Worm (Caenorhabditis elegans) whole organism, L4 larva: ENCODE measurements around the gene math-49.
"Not testable (repeated sequence)": the region's sequence is repeated elsewhere in the genome, so short reads cannot be mapped to it uniquely, and the experiment has no call there.

Source experiments
- D1046.2 ChIP-seq: fragments of 200-800 bp; sonication (Bioruptor generic); IDR thresholded peaks from 2 replicates; pipeline ENCODE4 v1.3.6; 2022; ENCODE audit warnings: missing genetic modification characterization, missing compliant biosample characterization
- F10B5.3 ChIP-seq: sonication (generic microtip); optimal IDR thresholded peaks from 2 replicates; lab custom pipeline; 2016; ENCODE audit warnings: mild to moderate bottlenecking, missing genetic modification characterization, missing compliant biosample characterization
- T20F7.1 ChIP-seq: fragments of 200-800 bp; sonication (Bioruptor generic); optimal IDR thresholded peaks from 2 replicates; lab custom pipeline; 2018; ENCODE audit warnings: mild to moderate bottlenecking, missing genetic modification characterization, missing compliant biosample characterization
- Y48G9A.11 ChIP-seq: fragments of 200-800 bp; sonication (Bioruptor generic); IDR thresholded peaks from 2 replicates; pipeline ENCODE4 v1.3.6; 2022; ENCODE audit warnings: missing genetic modification reagents, missing genetic modification characterization, missing compliant biosample characterization
- Y75B8A.6 ChIP-seq: fragments of 200-800 bp; sonication (Bioruptor generic); IDR thresholded peaks from 2 replicates; pipeline ENCODE4 v1.3.6; 2022; ENCODE audit warnings: missing genetic modification reagents, missing genetic modification characterization, missing compliant biosample characterization
- ZK337.2 ChIP-seq: fragments of 200-800 bp; sonication (Bioruptor generic); IDR thresholded peaks from 2 replicates; pipeline ENCODE4 v1.3.6; 2022; ENCODE audit warnings: missing genetic modification reagents, missing genetic modification characterization, missing compliant biosample characterization
- ZK546.5 ChIP-seq, 2 experiments: sonication (generic microtip); optimal IDR thresholded peaks; 2 replicates each; lab custom pipeline; 2017; ENCODE audit warnings: missing biosample characterization in 2 of 2, missing genetic modification characterization in 2 of 2
- ceh-28 ChIP-seq: fragments of 150-350 bp; optimal IDR thresholded peaks from 2 replicates; lab custom pipeline; 2014; ENCODE audit warnings: missing biosample characterization, missing genetic modification reagents, missing genetic modification characterization
- ceh-44 ChIP-seq: fragments of 200-800 bp; sonication (Bioruptor generic); IDR thresholded peaks from 2 replicates; pipeline ENCODE4 v1.3.6; 2022; ENCODE audit warnings: missing genetic modification reagents, missing genetic modification characterization, missing compliant biosample characterization
- daf-16 ChIP-seq, 3 experiments: sonication (generic microtip); optimal IDR thresholded peaks; 2 replicates each; lab custom pipeline; 2016 to 2017; ENCODE audit warnings: missing genetic modification characterization in 3 of 3, missing genetic modification reagents in 3 of 3, mild to moderate bottlenecking in 2 of 3, missing compliant biosample characterization in 2 of 3, missing biosample characterization in 1 of 3, moderate library complexity in 1 of 3
- dmd-9 ChIP-seq: fragments of 200-800 bp; sonication (Bioruptor generic); IDR thresholded peaks from 2 replicates; pipeline ENCODE4 v1.3.6; 2022; ENCODE audit warnings: missing genetic modification reagents, missing genetic modification characterization, missing compliant biosample characterization
- dve-1 ChIP-seq: sonication (generic microtip); optimal IDR thresholded peaks from 2 replicates; lab custom pipeline; 2017; ENCODE audit warnings: antibody characterized with exemption, mild to moderate bottlenecking, missing genetic modification characterization, missing compliant biosample characterization; ENCODE audit not compliant: insufficient read depth
- gei-8 ChIP-seq: fragments of 200-800 bp; sonication (Bioruptor generic); optimal IDR thresholded peaks from 2 replicates; lab custom pipeline; 2018; ENCODE audit warnings: mild to moderate bottlenecking, missing genetic modification characterization, missing compliant biosample characterization
- hlh-11 ChIP-seq: fragments of 200-800 bp; sonication (Bioruptor generic); optimal IDR thresholded peaks from 2 replicates; lab custom pipeline; 2018; ENCODE audit warnings: mild to moderate bottlenecking, missing genetic modification characterization, missing compliant biosample characterization
- lin-13 ChIP-seq: fragments of 150-350 bp; optimal IDR thresholded peaks from 2 replicates; lab custom pipeline; 2014; ENCODE audit warnings: missing biosample characterization, missing genetic modification reagents, missing genetic modification characterization
- lin-38 ChIP-seq: fragments of 200-800 bp; sonication (Bioruptor generic); IDR thresholded peaks from 2 replicates; pipeline ENCODE4 v1.3.6; 2022; ENCODE audit warnings: missing genetic modification reagents, missing genetic modification characterization, missing compliant biosample characterization
- lir-3 ChIP-seq: sonication (generic microtip); optimal IDR thresholded peaks from 2 replicates; lab custom pipeline; 2016; ENCODE audit warnings: mild to moderate bottlenecking, missing genetic modification characterization, missing compliant biosample characterization
- lsy-2 ChIP-seq, 2 experiments: fragments of 150-350 bp in 1 of 2; sonication (generic microtip) in 1 of 2; optimal IDR thresholded peaks; 2 replicates each; lab custom pipeline; 2014 to 2017; ENCODE audit warnings: missing biosample characterization in 2 of 2, missing genetic modification characterization in 2 of 2
- mdt-29 ChIP-seq: fragments of 200-800 bp; sonication (Bioruptor generic); IDR thresholded peaks from 2 replicates; pipeline ENCODE4 v1.3.6; 2022; ENCODE audit warnings: missing genetic modification reagents, missing genetic modification characterization, missing compliant biosample characterization
- mxl-3 ChIP-seq: fragments of 200-800 bp; sonication (Bioruptor generic); optimal IDR thresholded peaks from 2 replicates; lab custom pipeline; 2018; ENCODE audit warnings: mild to moderate bottlenecking, missing genetic modification characterization, missing compliant biosample characterization
- nhr-10 ChIP-seq: fragments of 150-350 bp; optimal IDR thresholded peaks from 2 replicates; lab custom pipeline; 2014; ENCODE audit warnings: missing biosample characterization, missing genetic modification characterization
- nhr-11 ChIP-seq: fragments of 150-350 bp; optimal IDR thresholded peaks from 2 replicates; lab custom pipeline; 2014; ENCODE audit warnings: missing biosample characterization, missing genetic modification characterization
- nhr-111 ChIP-seq: fragments of 200-800 bp; sonication (Bioruptor generic); optimal IDR thresholded peaks from 2 replicates; lab custom pipeline; 2018; ENCODE audit warnings: mild to moderate bottlenecking, missing genetic modification characterization, missing compliant biosample characterization
- nhr-25 ChIP-seq: sonication (generic microtip); optimal IDR thresholded peaks from 2 replicates; lab custom pipeline; 2017; ENCODE audit warnings: missing genetic modification characterization, mild to moderate bottlenecking, missing compliant biosample characterization, antibody characterized with exemption, moderate library complexity, borderline replicate concordance; ENCODE audit not compliant: insufficient read depth
- nhr-28 ChIP-seq: fragments of 150-350 bp; optimal IDR thresholded peaks from 2 replicates; lab custom pipeline; 2014; ENCODE audit warnings: missing biosample characterization, missing genetic modification characterization
- nhr-6 ChIP-seq: fragments of 150-350 bp; optimal IDR thresholded peaks from 2 replicates; lab custom pipeline; 2014; ENCODE audit warnings: missing biosample characterization, missing genetic modification characterization
- php-3 ChIP-seq: fragments of 200-800 bp; sonication (Bioruptor generic); IDR thresholded peaks from 2 replicates; pipeline ENCODE4 v1.3.6; 2022; ENCODE audit warnings: missing genetic modification reagents, missing genetic modification characterization, missing compliant biosample characterization
- pqm-1 ChIP-seq: sonication (generic microtip); optimal IDR thresholded peaks from 2 replicates; lab custom pipeline; 2017; ENCODE audit warnings: missing biosample characterization, missing genetic modification characterization
- sdz-12 ChIP-seq: fragments of 200-800 bp; sonication (Bioruptor generic); optimal IDR thresholded peaks from 2 replicates; lab custom pipeline; 2018; ENCODE audit warnings: mild to moderate bottlenecking, missing genetic modification characterization, missing compliant biosample characterization
- set-16 ChIP-seq: fragments of 200-800 bp; sonication (Bioruptor generic); IDR thresholded peaks from 2 replicates; pipeline ENCODE4 v1.3.6; 2022; ENCODE audit warnings: missing genetic modification reagents, missing genetic modification characterization, missing compliant biosample characterization
- spr-1 ChIP-seq: sonication (generic microtip); optimal IDR thresholded peaks from 2 replicates; lab custom pipeline; 2016; ENCODE audit warnings: mild to moderate bottlenecking, missing genetic modification characterization, missing compliant biosample characterization
- spr-3 ChIP-seq: fragments of 200-800 bp; sonication (Bioruptor generic); optimal IDR thresholded peaks from 2 replicates; lab custom pipeline; 2018; ENCODE audit warnings: mild to moderate bottlenecking, missing genetic modification characterization, missing compliant biosample characterization
- unc-130 ChIP-seq: sonication (generic microtip); optimal IDR thresholded peaks from 2 replicates; lab custom pipeline; 2016; ENCODE audit warnings: missing genetic modification reagents, missing genetic modification characterization, missing compliant biosample characterization
- unc-39 ChIP-seq: sonication (generic microtip); optimal IDR thresholded peaks from 2 replicates; lab custom pipeline; 2017; ENCODE audit warnings: missing biosample characterization, missing genetic modification characterization
- unc-62 ChIP-seq, 3 experiments: fragments of 150-350 bp in 1 of 3; sonication (generic microtip); optimal IDR thresholded peaks in 2 of 3; peaks in 1 of 3; 1 replicate in 1 of 3; 2 replicates in 2 of 3; lab custom pipeline; 2014 to 2017; ENCODE audit warnings: missing biosample characterization in 3 of 3, missing genetic modification characterization in 3 of 3, missing genetic modification reagents in 3 of 3, missing genotype in 1 of 3
- zag-1 ChIP-seq: fragments of 150-350 bp; optimal IDR thresholded peaks from 2 replicates; lab custom pipeline; 2014; ENCODE audit warnings: missing biosample characterization, missing genetic modification characterization
- zfp-2 ChIP-seq: sonication (generic microtip); optimal IDR thresholded peaks from 2 replicates; lab custom pipeline; 2016; ENCODE audit warnings: mild to moderate bottlenecking, missing genetic modification characterization, missing compliant biosample characterization
- zip-11 ChIP-seq: fragments of 200-800 bp; sonication (Bioruptor generic); IDR thresholded peaks from 2 replicates; pipeline ENCODE4 v1.3.6; 2022; ENCODE audit warnings: missing genetic modification characterization, missing compliant biosample characterization
- zip-2 ChIP-seq: fragments of 150-350 bp; optimal IDR thresholded peaks from 2 replicates; lab custom pipeline; 2014; ENCODE audit warnings: missing biosample characterization, missing genetic modification characterization
- ztf-11 ChIP-seq: fragments of 150-350 bp; optimal IDR thresholded peaks from 2 replicates; lab custom pipeline; 2014; ENCODE audit warnings: missing biosample characterization, missing genetic modification characterization

Gene math-49

ce11 chrII:1955568-1955967, at the start of gene math-49:
Gene math-49, minus strand, starts transcription at chrII:1955668.
- TF ChIP-seq mdt-29 (GFP tag; lab: Robert Waterston, UW); ZK337.2 (GFP tag; lab: Robert Waterston, UW); nhr-11 (tag; lab: Kevin White, UChicago): not testable (repeated sequence)

- TF ChIP-seq T20F7.1 (GFP tag; lab: Kevin White, UChicago); sdz-12; zip-11 (GFP tag; lab: Robert Waterston, UW): not testable (repeated sequence)
Measured at ce11 chrII:2000720-2001119, 45.3 kb upstream of the math-49 start, which contains the start of gene ceh-84. Gene ceh-84, minus strand, starts transcription at chrII:2000820.

ce11 chrII:1998561-1998960, 43.1 kb upstream of the math-49 start, which contains the start of gene math-19:
Gene math-19, plus strand, starts transcription at chrII:1998861.
- not testable (repeated sequence) for TF ChIP-seq daf-16 (GFP tag; optimal IDR thresholded peaks at IDR 0.05; lab: Kevin White, UChicago); daf-16 (tag; optimal IDR thresholded peaks at IDR 0.05; lab: Kevin White, UChicago); ZK546.5 (tag; optimal IDR thresholded peaks at IDR 0.05; lab: Kevin White, UChicago); lsy-2 (tag; optimal IDR thresholded peaks at IDR 0.05; lab: Kevin White, UChicago)

DNA sequence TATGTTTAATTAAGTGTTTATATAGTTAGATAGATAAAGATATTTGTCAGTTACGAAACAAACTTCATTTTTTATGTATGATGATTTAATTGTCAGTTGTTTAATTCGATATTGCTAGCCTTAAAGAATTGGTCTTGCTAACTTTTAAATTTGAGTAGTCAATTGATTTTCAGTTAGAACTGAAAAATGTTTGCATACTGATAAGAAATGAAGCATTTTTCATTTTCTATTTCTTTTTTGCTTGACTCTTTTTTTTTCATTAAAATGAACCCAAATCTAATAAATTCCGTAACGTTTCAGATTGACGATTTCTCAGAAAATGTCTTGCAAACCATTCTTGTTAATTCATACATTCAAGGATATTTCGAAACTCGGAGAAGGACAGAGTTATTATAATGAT, 40.8 kb upstream of the math-49 start, which contains the start of gene math-20:
math-20 (plus strand) TSS at position 301 of the 400 bp plus-strand sequence.
- TF ChIP-seq nhr-111 (GFP tag; lab: Kevin White, UChicago) (no peak), mxl-3 (GFP tag; lab: Kevin White, UChicago) (no peak), ceh-44 (no peak), gei-8 (GFP tag; lab: Kevin White, UChicago) (no peak), spr-3 (GFP tag; lab: Kevin White, UChicago) (no peak), ZK337.2 (GFP tag; lab: Robert Waterston, UW) (no peak), dmd-9 (GFP tag; lab: Robert Waterston, UW) (no peak), dve-1 (tag; lab: Kevin White, UChicago) (no peak), set-16 (GFP tag; lab: Robert Waterston, UW) (no peak), sdz-12 (no peak), lin-13 (GFP tag; lab: Kevin White, UChicago) (no peak), daf-16 (GFP tag; optimal IDR thresholded peaks at IDR 0.05; lab: Kevin White, UChicago) (no peak), daf-16 (tag; optimal IDR thresholded peaks at IDR 0.05; lab: Kevin White, UChicago) (no peak), Y48G9A.11 (GFP tag; lab: Robert Waterston, UW) (no peak), unc-130 (GFP tag; lab: Kevin White, UChicago) (no peak)

- no peak for TF ChIP-seq zip-2 (tag; lab: Kevin White, UChicago)
- no peak for TF ChIP-seq nhr-10 (tag; lab: Kevin White, UChicago)
- no peak for TF ChIP-seq Y75B8A.6 (GFP tag; lab: Robert Waterston, UW)
- no peak for TF ChIP-seq nhr-6 (tag; lab: Kevin White, UChicago)
- TF ChIP-seq nhr-28 (tag; lab: Kevin White, UChicago): peak; percentile 74
- TF ChIP-seq pqm-1 (tag; lab: Kevin White, UChicago): peak; percentile 91
- TF ChIP-seq unc-39: no peak
- no peak for TF ChIP-seq daf-16 (GFP tag; optimal IDR thresholded peaks at IDR 0.05; lab: Kevin White, UChicago)
- peak; percentile 84 for TF ChIP-seq daf-16 (tag; optimal IDR thresholded peaks at IDR 0.05; lab: Kevin White, UChicago)
- no peak for TF ChIP-seq D1046.2 (GFP tag; lab: Robert Waterston, UW)
- peak; percentile 15 for TF ChIP-seq hlh-11 (tag; lab: Kevin White, UChicago)
- TF ChIP-seq unc-62 (GFP tag; optimal IDR thresholded peaks at IDR 0.05 in 1 of 2; lab: Kevin White, UChicago): peak in 1 of 2 experiments; percentile 13
- TF ChIP-seq unc-62 (tag; optimal IDR thresholded peaks at IDR 0.05; lab: Kevin White, UChicago): no peak
- no peak for TF ChIP-seq nhr-25
- no peak for TF ChIP-seq Y48G9A.11 (GFP tag; lab: Robert Waterston, UW)
- no peak for TF ChIP-seq zfp-2 (tag; lab: Kevin White, UChicago)
- TF ChIP-seq spr-1 (tag; lab: Kevin White, UChicago): no peak
- no peak for TF ChIP-seq zag-1 (tag; lab: Kevin White, UChicago)
- no peak for TF ChIP-seq lin-38 (GFP tag; lab: Robert Waterston, UW)
- no peak for TF ChIP-seq ceh-28 (tag; lab: Kevin White, UChicago)
- no peak for TF ChIP-seq F10B5.3 (tag; lab: Kevin White, UChicago)
- TF ChIP-seq lir-3 (tag; lab: Kevin White, UChicago): no peak
- no peak for TF ChIP-seq ztf-11
- TF ChIP-seq php-3 (GFP tag; lab: Robert Waterston, UW): peak; percentile 45; the same call in 1 of the 2 replicates
Measured at ce11 chrII:1995744-1996143, 40.3 kb upstream of the math-49 start.
